Fruit fly (Drosophila melanogaster) S2 (cell line): ENCODE results near the gene Non3.

Experiments used
- CG8478 ChIP-seq: fragments of >200 bp; optimal IDR thresholded peaks from 2 replicates; lab custom pipeline; 2018
- CTCF ChIP-seq, 2 experiments: fragments of >200 bp; optimal IDR thresholded peaks; 2 replicates each; lab custom pipeline; 2018

Non3 gene

dm6 chr3R:18215900-18216299 lies 7.6 kb upstream of the Non3 start, which contains the start of gene CG14314:
Gene CG14314, plus strand, starts transcription at chr3R:18216142.
- TF ChIP-seq CG8478 (no peak), CTCF (optimal IDR thresholded peaks at IDR 0.05; lab: Kevin White, UChicago) (no peak)

dm6 chr3R:18220211-18220749 lies 3.2 kb upstream of the Non3 start, which contains the start of the genes CG7988 and CG7183:
Gene CG7988, plus strand, starts transcription at chr3R:18220526.
Gene CG7183, minus strand, starts transcription at chr3R:18220699.
- TF ChIP-seq CG8478 (no peak), CTCF (optimal IDR thresholded peaks at IDR 0.05; lab: Kevin White, UChicago) (no peak)

dm6 chr3R:18226043-18226808 lies 2.7 kb downstream of the Non3 start, which contains the start of the genes CG7168 and Mdh2:
Gene CG7168, minus strand, starts transcription at chr3R:18226082.
Gene Mdh2, plus strand, starts transcription at chr3R:18226396.
- TF ChIP-seq CTCF (optimal IDR thresholded peaks at IDR 0.05; lab: Kevin White, UChicago) (no peak), CG8478 (no peak)

dm6 chr3R:18226809-18227157 lies 3.3 kb downstream of the Non3 start:
- TF ChIP-seq CTCF (optimal IDR thresholded peaks at IDR 0.05; lab: Kevin White, UChicago): no peak
- TF ChIP-seq CG8478: no peak

- TF ChIP-seq CG8478 (no peak), CTCF (optimal IDR thresholded peaks at IDR 0.05; lab: Kevin White, UChicago) (no peak)
Measured at dm6 chr3R:18227385-18227784, 3.9 kb downstream of the Non3 start.

- TF ChIP-seq CTCF (optimal IDR thresholded peaks at IDR 0.05; lab: Kevin White, UChicago): no peak
- TF ChIP-seq CG8478: no peak
Measured at dm6 chr3R:18228713-18229222, 5.2 kb downstream of the Non3 start.

- no peak for TF ChIP-seq CG8478
Measured at dm6 chr3R:18230229-18230628, 6.7 kb downstream of the Non3 start.

- TF ChIP-seq CTCF (optimal IDR thresholded peaks at IDR 0.05; lab: Kevin White, UChicago): no peak
- TF ChIP-seq CG8478: no peak
Measured at dm6 chr3R:18232187-18232586, 8.7 kb downstream of the Non3 start.

- no peak for TF ChIP-seq CTCF (optimal IDR thresholded peaks at IDR 0.05; lab: Kevin White, UChicago)
- no peak for TF ChIP-seq CG8478
Measured at dm6 chr3R:18234699-18235257, 11.3 kb downstream of the Non3 start.

dm6 chr3R:18235879-18236278 lies 12.4 kb downstream of the Non3 start, which contains the start of gene repo:
Gene repo, plus strand, starts transcription at chr3R:18236192.
- TF ChIP-seq CTCF (optimal IDR thresholded peaks at IDR 0.05; lab: Kevin White, UChicago): no peak
- no peak for TF ChIP-seq CG8478

dm6 chr3R:18242089-18242955 lies 18.8 kb downstream of the Non3 start, which contains the start of the genes CG7156 and 14-3-3epsilon:
Gene CG7156, minus strand, starts transcription at chr3R:18242159.
Gene 14-3-3epsilon, plus strand, starts transcription at chr3R:18242531.
- TF ChIP-seq CG8478 (no peak), CTCF (optimal IDR thresholded peaks at IDR 0.05; lab: Kevin White, UChicago) (peak in 1 of 2 experiments; percentile 8)

- TF ChIP-seq CG8478: no peak
- no peak for TF ChIP-seq CTCF (optimal IDR thresholded peaks at IDR 0.05; lab: Kevin White, UChicago)
Measured at dm6 chr3R:18243000-18243399, 19.5 kb downstream of the Non3 start.

dm6 chr3R:18243718-18244170 lies 20.2 kb downstream of the Non3 start:
- TF ChIP-seq CTCF (optimal IDR thresholded peaks at IDR 0.05; lab: Kevin White, UChicago) (no peak), CG8478 (no peak)

- TF ChIP-seq CTCF (optimal IDR thresholded peaks at IDR 0.05; lab: Kevin White, UChicago): no peak
- peak; percentile 33 for TF ChIP-seq CG8478
Measured at dm6 chr3R:18244171-18245043, 20.9 kb downstream of the Non3 start.
